Fruit fly (Drosophila melanogaster): Measurements from ENCODE around the gene sima.

DNA sequence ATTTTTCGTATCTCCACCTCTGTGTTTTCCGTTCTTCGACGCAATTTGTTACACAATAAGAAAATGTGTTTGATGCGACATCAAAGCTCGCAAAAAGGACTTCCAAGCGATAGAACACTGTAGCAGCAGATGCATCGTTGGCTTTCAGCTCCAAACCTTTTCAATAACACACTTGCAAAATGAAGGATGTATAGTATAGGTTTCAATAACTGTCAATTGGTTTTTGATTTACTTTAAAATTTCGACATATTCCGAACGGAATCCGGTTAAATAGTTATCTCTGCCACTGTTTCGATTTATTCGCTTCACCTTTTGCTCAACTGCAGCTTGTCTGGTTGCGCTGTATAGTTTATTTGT is 42.8 kb downstream of the sima start:
- TF ChIP-seq achi (GFP tag; optimal IDR thresholded peaks at IDR 0.05) (peak; percentile 48), Met (GFP tag; optimal IDR thresholded peaks at IDR 0.05) (peak; percentile 52), CG7368 (GFP tag; optimal IDR thresholded peaks at IDR 0.05) (no peak), fd85E (GFP tag; optimal IDR thresholded peaks at IDR 0.05) (no peak), Sox15 (GFP tag; optimal IDR thresholded peaks at IDR 0.05) (peak; percentile 11), Ets21C (GFP tag; optimal IDR thresholded peaks at IDR 0.05) (no peak), cyc (GFP tag; optimal IDR thresholded peaks at IDR 0.05) (no peak), CG6276 (GFP tag; optimal IDR thresholded peaks at IDR 0.05) (no peak), ss (GFP tag; optimal IDR thresholded peaks at IDR 0.05) (peak in 1 of 2 experiments; percentile 19), Hr4 (GFP tag; optimal IDR thresholded peaks at IDR 0.05) (no peak), CG3032 (tag; optimal IDR thresholded peaks at IDR 0.05) (peak; percentile 54), CG10631 (GFP tag; optimal IDR thresholded peaks at IDR 0.05) (peak; percentile 50)
